Worm (Caenorhabditis elegans): ENCODE data around the gene hlh-26.

ce11 chrII:5531855-5532328, 1.6 kb downstream of the hlh-26 start, which contains the start of gene C17C3.9:
- TF ChIP-seq snpc-3.4 (tag; optimal IDR thresholded peaks at IDR 0.05) (no peak), nfya-1 (tag; optimal IDR thresholded peaks at IDR 0.05; ENCODE audit: borderline replicate concordance, insufficient read depth) (no peak), unc-130 (GFP tag; optimal IDR thresholded peaks at IDR 0.05) (no peak), dox-1 (GFP tag; IDR thresholded peaks at IDR 0.05) (no peak), B0336.3 (GFP tag; IDR thresholded peaks at IDR 0.05) (no peak), sdz-38 (tag; optimal IDR thresholded peaks at IDR 0.05) (no peak), nfyb-1 (GFP tag; IDR thresholded peaks at IDR 0.05) (no peak), nhr-27 (tag; optimal IDR thresholded peaks at IDR 0.05) (no peak), F49E8.2 (tag; optimal IDR thresholded peaks at IDR 0.05; ENCODE audit: insufficient read depth) (no peak), ccch-3 (GFP tag; optimal IDR thresholded peaks at IDR 0.05) (no peak), B0019.2 (GFP tag; conservative IDR thresholded peaks at IDR 0.05) (no peak)
